Fruit fly (Drosophila melanogaster) whole organism, embryonic: Measurements from ENCODE around the gene Pex3.

Experiments used
- Atf-2 ChIP-seq: fragments of 200-800 bp; sonication (Bioruptor generic); optimal IDR thresholded peaks from 2 replicates; lab custom pipeline; 2016; ENCODE audit warnings: missing biosample characterization, missing genetic modification characterization
- Bgb ChIP-seq: fragments of 200-800 bp; sonication (Bioruptor generic); IDR thresholded peaks from 2 replicates; pipeline ENCODE4 v1.3.6; 2022; ENCODE audit warnings: missing biosample characterization, missing genetic modification characterization; ENCODE audit not compliant: partially characterized antibody
- CG15479 ChIP-seq: fragments of 200-800 bp; sonication (Bioruptor generic); optimal IDR thresholded peaks from 3 replicates; lab custom pipeline; 2019; ENCODE audit warnings: missing biosample characterization, mild to moderate bottlenecking, missing genetic modification characterization, moderate library complexity
- CG17912 ChIP-seq: fragments of 200-800 bp; sonication (Bioruptor generic); optimal IDR thresholded peaks from 2 replicates; lab custom pipeline; 2018; ENCODE audit warnings: missing biosample characterization, mild to moderate bottlenecking, missing genetic modification characterization
- CG18011 ChIP-seq: fragments of 200-800 bp; sonication (Bioruptor generic); optimal IDR thresholded peaks from 2 replicates; lab custom pipeline; 2017; ENCODE audit warnings: missing biosample characterization, missing genetic modification characterization, mild to moderate bottlenecking, moderate library complexity, missing genotype
- CG2875 ChIP-seq: fragments of 200-800 bp; sonication (Bioruptor generic); optimal IDR thresholded peaks from 2 replicates; lab custom pipeline; 2017; ENCODE audit warnings: missing biosample characterization, mild to moderate bottlenecking, missing genetic modification characterization, missing genetic modification reagents
- CG3726 ChIP-seq: fragments of 200-800 bp; sonication (Bioruptor generic); IDR thresholded peaks from 3 replicates; pipeline ENCODE4, ENCODE4 v1.3.6; 2022; ENCODE audit warnings: missing biosample characterization, missing genetic modification characterization
- CG3995 ChIP-seq: fragments of 200-800 bp; sonication (Bioruptor generic); optimal IDR thresholded peaks from 3 replicates; lab custom pipeline; 2016; ENCODE audit warnings: missing biosample characterization, missing genetic modification characterization
- CG4404 ChIP-seq: fragments of 200-800 bp; sonication (Bioruptor generic); IDR thresholded peaks from 2 replicates; pipeline ENCODE4 v1.3.6; 2022; ENCODE audit warnings: missing biosample characterization, missing genetic modification characterization
- CG6683 ChIP-seq: fragments of 200-800 bp; sonication (Bioruptor generic); optimal IDR thresholded peaks from 2 replicates; lab custom pipeline; 2017; ENCODE audit warnings: missing biosample characterization, mild to moderate bottlenecking, missing genetic modification characterization, missing genetic modification reagents
- CG6689 ChIP-seq: fragments of 200-800 bp; sonication (Bioruptor generic); IDR thresholded peaks from 2 replicates; pipeline ENCODE4 v1.3.6; 2022; ENCODE audit warnings: missing biosample characterization, missing genetic modification characterization
- CG8359 ChIP-seq: fragments of 200-800 bp; sonication (Bioruptor generic); optimal IDR thresholded peaks from 2 replicates; lab custom pipeline; 2017; ENCODE audit warnings: missing biosample characterization, mild to moderate bottlenecking, missing genetic modification characterization, borderline replicate concordance
- CG9797 ChIP-seq: fragments of 200-800 bp; sonication (Bioruptor generic); optimal IDR thresholded peaks from 3 replicates; lab custom pipeline; 2018; ENCODE audit warnings: missing biosample characterization, mild to moderate bottlenecking, missing genetic modification characterization
- CrebB ChIP-seq: fragments of 200-800 bp; sonication (Bioruptor generic); optimal IDR thresholded peaks from 3 replicates; lab custom pipeline; 2018; ENCODE audit warnings: missing biosample characterization, mild to moderate bottlenecking, missing genetic modification characterization
- D19B ChIP-seq: fragments of 200-800 bp; sonication (Bioruptor generic); optimal IDR thresholded peaks from 2 replicates; lab custom pipeline; 2017; ENCODE audit warnings: missing biosample characterization, mild to moderate bottlenecking, missing genetic modification characterization
- Doc2 ChIP-seq: fragments of 200-800 bp; sonication (Bioruptor generic); IDR thresholded peaks from 2 replicates; pipeline ENCODE4 v1.3.6; 2022; ENCODE audit warnings: missing biosample characterization, missing genetic modification characterization
- E2f2 ChIP-seq: fragments of 200-800 bp; sonication (Bioruptor generic); IDR thresholded peaks from 2 replicates; pipeline ENCODE4 v1.3.6; 2022; ENCODE audit warnings: missing biosample characterization, missing genetic modification characterization
- Gug ChIP-seq: fragments of 200-800 bp; sonication (Bioruptor generic); IDR thresholded peaks from 4 replicates; pipeline ENCODE4 v1.3.6; 2022; ENCODE audit warnings: missing biosample characterization, missing genetic modification characterization
- HLH4C ChIP-seq: fragments of 200-800 bp; sonication (Bioruptor generic); IDR thresholded peaks from 3 replicates; pipeline ENCODE4 v1.3.6; 2022; ENCODE audit warnings: missing biosample characterization, missing genetic modification characterization; ENCODE audit not compliant: partially characterized antibody
- HLH54F ChIP-seq: fragments of 200-800 bp; sonication (Bioruptor generic); optimal IDR thresholded peaks from 3 replicates; lab custom pipeline; 2016; ENCODE audit warnings: missing biosample characterization, missing genetic modification characterization
- HmgZ ChIP-seq: fragments of 200-800 bp; sonication (Bioruptor generic); optimal IDR thresholded peaks from 2 replicates; lab custom pipeline; 2018; ENCODE audit warnings: missing biosample characterization, mild to moderate bottlenecking, missing genetic modification characterization
- Hmr ChIP-seq: fragments of 200-800 bp; sonication (Bioruptor generic); optimal IDR thresholded peaks from 3 replicates; lab custom pipeline; 2017; ENCODE audit warnings: mild to moderate bottlenecking, missing biosample characterization, missing genetic modification reagents, missing genetic modification characterization
- Mad ChIP-seq: fragments of 200-800 bp; sonication (Bioruptor generic); optimal IDR thresholded peaks from 2 replicates; lab custom pipeline; 2016; ENCODE audit warnings: missing biosample characterization, missing genetic modification characterization
- Mes4 ChIP-seq: fragments of 200-800 bp; sonication (Bioruptor generic); optimal IDR thresholded peaks from 2 replicates; lab custom pipeline; 2016; ENCODE audit warnings: missing biosample characterization, missing genetic modification characterization
- Nf-YA ChIP-seq: fragments of 200-800 bp; sonication (Bioruptor generic); IDR thresholded peaks from 2 replicates; pipeline ENCODE4 v1.3.6; 2022; ENCODE audit warnings: missing biosample characterization, missing genetic modification characterization
- Oli ChIP-seq: fragments of 200-800 bp; sonication (Bioruptor generic); optimal IDR thresholded peaks from 2 replicates; lab custom pipeline; 2018; ENCODE audit warnings: missing biosample characterization, mild to moderate bottlenecking, missing genetic modification characterization, moderate library complexity
- Ravus ChIP-seq: fragments of 200-800 bp; sonication (Bioruptor generic); IDR thresholded peaks from 2 replicates; pipeline ENCODE4 v1.3.6; 2022; ENCODE audit warnings: missing biosample characterization, missing genetic modification characterization
- Rfx ChIP-seq: fragments of 200-800 bp; sonication (Bioruptor generic); IDR thresholded peaks from 2 replicates; pipeline ENCODE4 v1.3.6; 2022; ENCODE audit warnings: missing biosample characterization, missing genetic modification characterization
- Side ChIP-seq: fragments of 200-800 bp; sonication (Bioruptor generic); optimal IDR thresholded peaks from 2 replicates; lab custom pipeline; 2016; ENCODE audit warnings: missing biosample characterization, missing genetic modification characterization
- Sin3A ChIP-seq: fragments of >200 bp; optimal IDR thresholded peaks from 2 replicates; lab custom pipeline; 2018
- Sry-δ ChIP-seq: fragments of 200-800 bp; sonication (Bioruptor generic); optimal IDR thresholded peaks from 2 replicates; lab custom pipeline; 2016; ENCODE audit warnings: missing biosample characterization, missing genetic modification characterization
- Trl ChIP-seq, 3 experiments: fragments of >200 bp in 2 of 3; fragments of 200-800 bp in 1 of 3; sonication (Bioruptor generic) in 1 of 3; optimal IDR thresholded peaks; 2 replicates in 1 of 3; 3 replicates in 2 of 3; lab custom pipeline; 2016 to 2017; ENCODE audit warnings: missing biosample characterization in 1 of 3, missing genetic modification characterization in 1 of 3
- Usf ChIP-seq: fragments of 200-800 bp; sonication (Bioruptor generic); optimal IDR thresholded peaks from 2 replicates; lab custom pipeline; 2017; ENCODE audit warnings: missing genotype, missing biosample characterization, missing genetic modification characterization
- ap ChIP-seq: fragments of 200-800 bp; sonication (Bioruptor generic); IDR thresholded peaks from 2 replicates; pipeline ENCODE4 v1.3.6; 2022; ENCODE audit warnings: missing biosample characterization, missing genetic modification characterization
- ato ChIP-seq: fragments of 200-800 bp; sonication (Bioruptor generic); IDR thresholded peaks from 2 replicates; pipeline ENCODE4 v1.3.6; 2022; ENCODE audit warnings: missing biosample characterization, missing genetic modification characterization; ENCODE audit not compliant: partially characterized antibody
- bab2 ChIP-seq: fragments of 200-800 bp; sonication (Bioruptor generic); optimal IDR thresholded peaks from 2 replicates; lab custom pipeline; 2016; ENCODE audit warnings: missing biosample characterization, missing genetic modification characterization
- esg ChIP-seq: fragments of 200-800 bp; sonication (Bioruptor generic); conservative IDR thresholded peaks from 2 replicates; pipeline ENCODE4 v1.3.6; 2022; ENCODE audit warnings: missing biosample characterization, missing genetic modification characterization
- ewg ChIP-seq: fragments of 200-800 bp; sonication (Bioruptor generic); optimal IDR thresholded peaks from 3 replicates; lab custom pipeline; 2017; ENCODE audit warnings: mild to moderate bottlenecking, missing biosample characterization, missing genetic modification reagents, missing genetic modification characterization
- her ChIP-seq: fragments of 200-800 bp; sonication (Bioruptor generic); optimal IDR thresholded peaks from 2 replicates; lab custom pipeline; 2016; ENCODE audit warnings: missing biosample characterization, missing genetic modification characterization
- ind ChIP-seq: fragments of 200-800 bp; sonication (Bioruptor generic); optimal IDR thresholded peaks from 3 replicates; lab custom pipeline; 2016; ENCODE audit warnings: missing biosample characterization, missing genetic modification characterization
- lov ChIP-seq, 2 experiments: fragments of 200-800 bp in 1 of 2; fragments of >200 bp in 1 of 2; sonication (Bioruptor generic) in 1 of 2; IDR thresholded peaks in 1 of 2; optimal IDR thresholded peaks in 1 of 2; 2 replicates in 1 of 2; 3 replicates in 1 of 2; pipeline versions ENCODE4 v1.3.6 to Lab custom; 2017 to 2022; ENCODE audit warnings: missing biosample characterization in 1 of 2, missing genetic modification characterization in 1 of 2
- luna ChIP-seq: fragments of 200-800 bp; sonication (Bioruptor generic); optimal IDR thresholded peaks from 2 replicates; lab custom pipeline; 2016; ENCODE audit warnings: missing biosample characterization, missing genetic modification characterization
- odd ChIP-seq: fragments of 200-800 bp; sonication (Bioruptor generic); optimal IDR thresholded peaks from 2 replicates; lab custom pipeline; 2017; ENCODE audit warnings: missing biosample characterization, mild to moderate bottlenecking, missing genetic modification characterization
- pita ChIP-seq: fragments of 200-800 bp; sonication (Bioruptor generic); optimal IDR thresholded peaks from 2 replicates; lab custom pipeline; 2017; ENCODE audit warnings: missing biosample characterization, mild to moderate bottlenecking, missing genetic modification characterization
- pros ChIP-seq: fragments of 200-800 bp; sonication (Bioruptor generic); optimal IDR thresholded peaks from 3 replicates; lab custom pipeline; 2019; ENCODE audit warnings: missing biosample characterization, mild to moderate bottlenecking, missing genetic modification characterization, moderate library complexity
- repo ChIP-seq: fragments of 200-800 bp; sonication (Bioruptor generic); optimal IDR thresholded peaks from 2 replicates; lab custom pipeline; 2016; ENCODE audit warnings: missing biosample characterization, missing genetic modification characterization
- seq ChIP-seq: fragments of 200-800 bp; sonication (Bioruptor generic); IDR thresholded peaks from 2 replicates; pipeline ENCODE4 v1.3.6; 2022; ENCODE audit warnings: missing biosample characterization, missing genetic modification characterization
- slou ChIP-seq: fragments of 200-800 bp; sonication (Bioruptor generic); optimal IDR thresholded peaks from 3 replicates; lab custom pipeline; 2016; ENCODE audit warnings: missing biosample characterization, missing genetic modification characterization
- tgo ChIP-seq: fragments of 200-800 bp; sonication (Bioruptor generic); IDR thresholded peaks from 3 replicates; pipeline ENCODE4 v1.3.6; 2022; ENCODE audit warnings: missing biosample characterization, missing genetic modification characterization
- tna ChIP-seq: fragments of 200-800 bp; sonication (Bioruptor generic); IDR thresholded peaks from 2 replicates; pipeline ENCODE4 v1.3.6; 2022; ENCODE audit warnings: missing biosample characterization, missing genetic modification characterization; ENCODE audit not compliant: partially characterized antibody
- vnd ChIP-seq: fragments of 200-800 bp; sonication (Bioruptor generic); IDR thresholded peaks from 3 replicates; pipeline ENCODE4 v1.3.6; 2022; ENCODE audit warnings: missing biosample characterization, missing genetic modification characterization; ENCODE audit not compliant: partially characterized antibody

Pex3 gene

dm6 chr3L:15146643-15147187 lies 2.6 kb downstream of the Pex3 start, which contains the start of gene FucTA (continued):
- TF ChIP-seq Usf (GFP tag; lab: Kevin White, UChicago) (no peak), Nf-YA (GFP tag; lab: Robert Waterston, UW) (no peak), Bgb (GFP tag; lab: Robert Waterston, UW) (no peak), tna (GFP tag; lab: Robert Waterston, UW) (no peak), CG3995 (GFP tag; lab: Kevin White, UChicago) (no peak), Atf-2 (no peak), CG2875 (GFP tag; lab: Kevin White, UChicago) (no peak), odd (GFP tag; lab: Kevin White, UChicago) (no peak), Rfx (GFP tag; lab: Robert Waterston, UW) (no peak), CrebB (tag; lab: Kevin White, UChicago) (no peak), seq (GFP tag; lab: Robert Waterston, UW) (peak; percentile 63), HLH54F (GFP tag; lab: Kevin White, UChicago) (no peak), Hmr (GFP tag; lab: Kevin White, UChicago) (no peak), ind (GFP tag; lab: Kevin White, UChicago) (no peak), ato (GFP tag; lab: Robert Waterston, UW) (no peak), CG8359 (no peak), ewg (GFP tag; lab: Kevin White, UChicago) (peak; percentile 81), Doc2 (GFP tag; lab: Robert Waterston, UW) (no peak), Gug (no peak), D19B (GFP tag; lab: Kevin White, UChicago) (no peak), HLH4C (no peak), CG3726 (no peak), lov (optimal IDR thresholded peaks at IDR 0.05; lab: Kevin White, UChicago) (no peak), lov (GFP tag; IDR thresholded peaks at IDR 0.05; lab: Robert Waterston, UW) (no peak), Sry-δ (no peak), CG17912 (GFP tag; lab: Kevin White, UChicago) (no peak), CG9797 (GFP tag; lab: Kevin White, UChicago) (no peak), vnd (GFP tag; lab: Robert Waterston, UW) (no peak), Ravus (GFP tag; lab: Robert Waterston, UW) (no peak), E2f2 (GFP tag; lab: Robert Waterston, UW) (no peak), bab2 (GFP tag; lab: Kevin White, UChicago) (no peak), HmgZ (no peak), CG18011 (GFP tag; lab: Kevin White, UChicago) (no peak), Side (no peak), CG4404 (GFP tag; lab: Robert Waterston, UW) (no peak), her (no peak), ap (GFP tag; lab: Robert Waterston, UW) (no peak), Mes4 (GFP tag; lab: Kevin White, UChicago) (no peak), esg (no peak), pita (peak; percentile 30), Mad (GFP tag; lab: Kevin White, UChicago) (no peak), slou (GFP tag; lab: Kevin White, UChicago) (no peak), CG6683 (GFP tag; lab: Kevin White, UChicago) (no peak), Sin3A (lab: Kevin White, UChicago) (no peak), Oli (tag; lab: Kevin White, UChicago) (no peak), CG6689 (GFP tag; lab: Robert Waterston, UW) (no peak), tgo (GFP tag; lab: Robert Waterston, UW) (no peak), pros (GFP tag; lab: Kevin White, UChicago) (peak; percentile 60), repo (no peak), Trl (optimal IDR thresholded peaks at IDR 0.05; lab: Kevin White, UChicago) (peak; percentile 38 to 66), Trl (GFP tag; optimal IDR thresholded peaks at IDR 0.05; lab: Kevin White, UChicago) (no peak), CG15479 (GFP tag; lab: Kevin White, UChicago) (peak; percentile 12), luna (GFP tag; lab: Kevin White, UChicago) (no peak)
